Worm (Caenorhabditis elegans) whole organism, L1 larva: ENCODE data around the gene camt-1.

Experiments used
- C04F5.9 ChIP-seq: sonication (generic microtip); optimal IDR thresholded peaks from 2 replicates; lab custom pipeline; 2016; ENCODE audit warnings: missing genetic modification characterization, missing compliant biosample characterization
- Y116A8C.19 ChIP-seq: sonication (generic microtip); optimal IDR thresholded peaks from 2 replicates; lab custom pipeline; 2016; ENCODE audit warnings: missing compliant biosample characterization, missing genetic modification characterization, borderline replicate concordance
- aha-1 ChIP-seq: fragments of 150-350 bp; optimal IDR thresholded peaks from 2 replicates; lab custom pipeline; 2014; ENCODE audit warnings: missing biosample characterization, missing genetic modification characterization
- alr-1 ChIP-seq: fragments of 200-800 bp; sonication (Bioruptor generic); optimal IDR thresholded peaks from 2 replicates; lab custom pipeline; 2018; ENCODE audit warnings: borderline replicate concordance, mild to moderate bottlenecking, missing genetic modification characterization, missing compliant biosample characterization
- aly-2 ChIP-seq: fragments of 150-350 bp; optimal IDR thresholded peaks from 2 replicates; lab custom pipeline; 2014; ENCODE audit warnings: missing biosample characterization, missing genetic modification characterization
- ceh-88 ChIP-seq: fragments of 200-800 bp; sonication (Bioruptor generic); IDR thresholded peaks from 2 replicates; pipeline ENCODE4 v1.3.6; 2022; ENCODE audit warnings: missing genetic modification characterization, missing compliant biosample characterization
- efl-1 ChIP-seq, 4 experiments: fragments of 150-350 bp; optimal IDR thresholded peaks in 3 of 4; peaks in 1 of 4; 1 replicate in 1 of 4; 2 replicates in 3 of 4; lab custom pipeline; 2014; ENCODE audit warnings: missing biosample characterization in 2 of 4, missing genetic modification characterization in 2 of 4, missing genetic modification reagents in 2 of 4
- egl-13 ChIP-seq: sonication (generic microtip); optimal IDR thresholded peaks from 2 replicates; lab custom pipeline; 2016; ENCODE audit warnings: missing genotype, missing genetic modification reagents, missing genetic modification characterization, missing compliant biosample characterization
- egl-27 ChIP-seq, 2 experiments: fragments of 150-350 bp in 1 of 2; sonication (generic microtip); optimal IDR thresholded peaks; 3 replicates each; lab custom pipeline; 2017 to 2018; ENCODE audit warnings: missing biosample characterization in 2 of 2, missing genetic modification characterization in 2 of 2, missing genetic modification reagents in 2 of 2
- elt-2 ChIP-seq: sonication (generic microtip); optimal IDR thresholded peaks from 2 replicates; lab custom pipeline; 2016; ENCODE audit warnings: missing genetic modification characterization, mild to moderate bottlenecking, inconsistent platforms, missing compliant biosample characterization, missing genetic modification reagents
- elt-3 ChIP-seq, 6 experiments: fragments of 150-350 bp in 1 of 6; sonication (generic microtip); optimal IDR thresholded peaks; 2 replicates each; lab custom pipeline; 2017 to 2018; ENCODE audit warnings: missing biosample characterization in 6 of 6, missing genetic modification characterization in 6 of 6, inconsistent platforms in 1 of 6
- ets-5 ChIP-seq: fragments of 200-800 bp; sonication (Bioruptor generic); IDR thresholded peaks from 2 replicates; pipeline ENCODE4 v1.3.6; 2022; ENCODE audit warnings: missing genetic modification characterization, missing compliant biosample characterization
- fkh-10 ChIP-seq: sonication (generic microtip); optimal IDR thresholded peaks from 2 replicates; lab custom pipeline; 2017; ENCODE audit warnings: missing biosample characterization, missing genetic modification reagents, missing genetic modification characterization
- fkh-4 ChIP-seq: sonication (generic microtip); optimal IDR thresholded peaks from 2 replicates; lab custom pipeline; 2016; ENCODE audit warnings: missing compliant biosample characterization, missing genetic modification characterization, borderline replicate concordance
- grh-1 ChIP-seq: fragments of 200-800 bp; sonication (Bioruptor generic); IDR thresholded peaks from 2 replicates; pipeline ENCODE4 v1.3.6; 2022; ENCODE audit warnings: missing genetic modification reagents, missing genetic modification characterization, missing compliant biosample characterization
- irx-1 ChIP-seq: sonication (generic microtip); optimal IDR thresholded peaks from 2 replicates; lab custom pipeline; 2016; ENCODE audit warnings: missing genetic modification characterization, missing compliant biosample characterization
- lin-13 ChIP-seq: fragments of 150-350 bp; optimal IDR thresholded peaks from 2 replicates; lab custom pipeline; 2014; ENCODE audit warnings: missing biosample characterization, missing genetic modification reagents, missing genetic modification characterization
- lin-14 ChIP-seq: fragments of 200-800 bp; sonication (Bioruptor generic); optimal IDR thresholded peaks from 2 replicates; lab custom pipeline; 2018; ENCODE audit warnings: mild to moderate bottlenecking, missing genetic modification characterization, moderate library complexity, missing compliant biosample characterization
- lin-15B ChIP-seq: fragments of 150-350 bp; sonication (generic microtip); optimal IDR thresholded peaks from 3 replicates; lab custom pipeline; 2014; ENCODE audit warnings: missing biosample characterization, missing genetic modification characterization
- lin-35 ChIP-seq, 2 experiments: fragments of 150-350 bp; optimal IDR thresholded peaks; 2 replicates each; lab custom pipeline; 2014; ENCODE audit warnings: missing biosample characterization in 2 of 2, missing genetic modification characterization in 2 of 2, missing genetic modification reagents in 2 of 2
- lin-39 ChIP-seq: fragments of 150-350 bp; optimal IDR thresholded peaks from 2 replicates; lab custom pipeline; 2014; ENCODE audit warnings: missing biosample characterization, missing genetic modification reagents, missing genetic modification characterization
- lsy-2 ChIP-seq, 2 experiments: fragments of 150-350 bp; optimal IDR thresholded peaks; 2 replicates each; lab custom pipeline; 2014; ENCODE audit warnings: missing biosample characterization in 2 of 2, missing genetic modification characterization in 2 of 2
- mdl-1 ChIP-seq, 2 experiments: fragments of 150-350 bp; optimal IDR thresholded peaks; 2 replicates each; lab custom pipeline; 2014 to 2017; ENCODE audit warnings: missing biosample characterization in 2 of 2, missing genetic modification characterization in 2 of 2, inconsistent platforms in 1 of 2
- mef-2 ChIP-seq: fragments of 150-350 bp; optimal IDR thresholded peaks from 2 replicates; lab custom pipeline; 2014; ENCODE audit warnings: missing biosample characterization, missing genetic modification characterization
- mep-1 ChIP-seq: fragments of 150-350 bp; optimal IDR thresholded peaks from 2 replicates; lab custom pipeline; 2014; ENCODE audit warnings: missing biosample characterization, missing genetic modification characterization
- nhr-12 ChIP-seq: sonication (generic microtip); optimal IDR thresholded peaks from 2 replicates; lab custom pipeline; 2017; ENCODE audit warnings: missing biosample characterization, missing genetic modification characterization
- nhr-19 ChIP-seq: fragments of 200-800 bp; sonication (Bioruptor generic); conservative IDR thresholded peaks from 2 replicates; pipeline ENCODE4 v1.3.6; 2022; ENCODE audit warnings: missing genetic modification characterization, missing compliant biosample characterization
- nhr-20 ChIP-seq: sonication (generic microtip); optimal IDR thresholded peaks from 2 replicates; lab custom pipeline; 2016; ENCODE audit warnings: mild to moderate bottlenecking, missing genetic modification characterization, missing compliant biosample characterization
- nhr-28 ChIP-seq: fragments of 150-350 bp; optimal IDR thresholded peaks from 2 replicates; lab custom pipeline; 2014; ENCODE audit warnings: missing biosample characterization, missing genetic modification characterization
- nhr-47 ChIP-seq: sonication (generic microtip); optimal IDR thresholded peaks from 2 replicates; lab custom pipeline; 2016; ENCODE audit warnings: mild to moderate bottlenecking, missing genetic modification characterization, moderate library complexity, missing compliant biosample characterization
- nhr-71 ChIP-seq: sonication (generic microtip); optimal IDR thresholded peaks from 2 replicates; lab custom pipeline; 2016; ENCODE audit warnings: mild to moderate bottlenecking, missing genetic modification characterization, moderate library complexity, missing compliant biosample characterization
- nhr-77 ChIP-seq: fragments of 150-350 bp; optimal IDR thresholded peaks from 2 replicates; lab custom pipeline; 2014; ENCODE audit warnings: missing biosample characterization, missing genetic modification characterization
- nhr-84 ChIP-seq: sonication (generic microtip); optimal IDR thresholded peaks from 2 replicates; lab custom pipeline; 2017; ENCODE audit warnings: missing biosample characterization, missing genetic modification characterization
- nhr-85 ChIP-seq: sonication (generic microtip); peaks from one replicate; lab custom pipeline; 2016; ENCODE audit warnings: missing genetic modification characterization, inconsistent platforms, missing compliant biosample characterization
- nhr-90 ChIP-seq: sonication (generic microtip); optimal IDR thresholded peaks from 2 replicates; lab custom pipeline; 2016; ENCODE audit warnings: mild to moderate bottlenecking, missing genetic modification characterization, missing compliant biosample characterization; ENCODE audit not compliant: poor library complexity
- pax-3 ChIP-seq: fragments of 200-800 bp; sonication (Bioruptor generic); optimal IDR thresholded peaks from 2 replicates; lab custom pipeline; 2018; ENCODE audit warnings: mild to moderate bottlenecking, missing genetic modification characterization, moderate library complexity, missing compliant biosample characterization
- pqm-1 ChIP-seq: sonication (generic microtip); optimal IDR thresholded peaks from 3 replicates; lab custom pipeline; 2017; ENCODE audit warnings: missing biosample characterization, missing genetic modification characterization
- rnt-1 ChIP-seq: sonication (generic microtip); optimal IDR thresholded peaks from 2 replicates; lab custom pipeline; 2016; ENCODE audit warnings: mild to moderate bottlenecking, missing genetic modification characterization, moderate library complexity, missing compliant biosample characterization
- skn-1 ChIP-seq: fragments of 150-350 bp; optimal IDR thresholded peaks from 2 replicates; lab custom pipeline; 2014; ENCODE audit warnings: missing biosample characterization, missing genetic modification characterization
- snpc-4 ChIP-seq: fragments of 150-350 bp; optimal IDR thresholded peaks from 2 replicates; lab custom pipeline; 2014; ENCODE audit warnings: missing biosample characterization, missing genetic modification characterization
- snu-23 ChIP-seq: sonication (generic microtip); optimal IDR thresholded peaks from 2 replicates; lab custom pipeline; 2016; ENCODE audit warnings: missing genetic modification characterization, missing compliant biosample characterization
- sup-37 ChIP-seq: fragments of 200-800 bp; sonication (Bioruptor generic); optimal IDR thresholded peaks from 2 replicates; lab custom pipeline; 2018; ENCODE audit warnings: mild to moderate bottlenecking, missing genetic modification characterization, missing compliant biosample characterization
- tbx-2 ChIP-seq: sonication (generic microtip); optimal IDR thresholded peaks from 2 replicates; lab custom pipeline; 2016; ENCODE audit warnings: missing genetic modification characterization, missing compliant biosample characterization
- tlp-1 ChIP-seq: fragments of 150-350 bp; optimal IDR thresholded peaks from 2 replicates; lab custom pipeline; 2014; ENCODE audit warnings: missing biosample characterization, missing genetic modification characterization
- unc-130 ChIP-seq: fragments of 150-350 bp; optimal IDR thresholded peaks from 2 replicates; lab custom pipeline; 2017; ENCODE audit warnings: missing biosample characterization, missing genetic modification characterization, inconsistent platforms
- unc-86 ChIP-seq: sonication (generic microtip); optimal IDR thresholded peaks from 2 replicates; lab custom pipeline; 2016; ENCODE audit warnings: missing genetic modification characterization, missing compliant biosample characterization
- vab-15 ChIP-seq: sonication (generic microtip); optimal IDR thresholded peaks from 2 replicates; lab custom pipeline; 2017; ENCODE audit warnings: missing genotype, mild to moderate bottlenecking, missing genetic modification characterization, missing compliant biosample characterization
- ztf-11 ChIP-seq, 2 experiments: sonication (generic microtip); optimal IDR thresholded peaks; 2 replicates each; lab custom pipeline; 2016 to 2017; ENCODE audit warnings: missing genetic modification characterization in 2 of 2, missing biosample characterization in 1 of 2, missing compliant biosample characterization in 1 of 2
- ztf-4 ChIP-seq: fragments of 150-350 bp; optimal IDR thresholded peaks from 2 replicates; lab custom pipeline; 2014; ENCODE audit warnings: missing biosample characterization, missing genetic modification characterization

The camt-1 gene

DNA sequence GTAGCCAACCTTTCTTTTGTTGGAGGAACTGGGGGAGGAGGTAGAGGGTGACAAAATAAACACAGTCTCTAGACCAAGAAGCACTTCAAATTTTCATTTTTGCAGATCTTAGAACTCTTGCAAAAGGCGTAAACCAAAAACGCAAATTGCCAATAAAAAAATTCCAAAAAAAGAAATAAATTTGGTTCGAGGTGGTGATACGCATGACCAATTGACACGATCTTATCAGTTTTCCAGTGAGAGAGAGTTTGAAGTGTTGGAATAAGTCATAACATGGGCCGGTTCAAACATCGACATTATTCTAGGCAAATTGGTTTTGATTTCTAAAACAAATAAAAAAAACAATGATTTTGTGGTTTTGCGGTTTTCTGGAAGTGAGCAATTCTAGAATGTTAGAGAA, 9.1 kb downstream of the camt-1 start:
- TF ChIP-seq nhr-85 (tag; lab: Kevin White, UChicago) (no peak), tlp-1 (tag; lab: Kevin White, UChicago) (no peak), elt-2 (tag; lab: Kevin White, UChicago) (peak; percentile 13)

DNA sequence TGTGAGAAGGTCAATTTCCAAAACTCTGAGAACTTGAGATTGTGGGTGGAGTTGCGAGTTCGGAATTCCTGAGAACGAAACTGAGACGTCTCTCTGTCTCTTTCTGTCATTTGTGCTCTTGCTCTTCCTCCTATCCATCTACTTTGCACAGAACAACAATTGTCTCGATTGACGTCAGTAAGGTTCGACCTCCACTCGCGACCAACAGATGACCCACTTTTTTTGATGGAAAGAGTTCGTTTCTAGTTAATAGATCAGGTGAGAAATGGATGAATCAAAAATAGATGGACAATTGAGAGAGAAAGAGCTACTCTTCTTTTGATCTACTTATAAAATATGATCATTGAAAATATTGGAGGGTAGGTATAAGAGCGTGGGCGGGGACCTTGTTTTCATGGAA, 10.4 kb downstream of the camt-1 start:
- TF ChIP-seq tbx-2 (no peak), unc-130 (tag; lab: Kevin White, UChicago) (no peak), pqm-1 (no peak), C04F5.9 (tag; lab: Kevin White, UChicago) (no peak), elt-3 (tag; optimal IDR thresholded peaks at IDR 0.05; lab: Kevin White, UChicago) (no peak), lin-15B (tag; lab: Kevin White, UChicago) (no peak), nhr-28 (tag; lab: Kevin White, UChicago) (no peak), Y116A8C.19 (tag; lab: Kevin White, UChicago) (no peak), nhr-47 (tag; lab: Kevin White, UChicago) (no peak), mdl-1 (tag; optimal IDR thresholded peaks at IDR 0.05; lab: Kevin White, UChicago) (no peak), unc-86 (tag; lab: Kevin White, UChicago) (no peak), nhr-84 (tag; lab: Kevin White, UChicago) (no peak), nhr-71 (peak; percentile 78), ceh-88 (GFP tag; lab: Robert Waterston, UW) (no peak), snpc-4 (tag; lab: Kevin White, UChicago) (no peak), lsy-2 (tag; optimal IDR thresholded peaks at IDR 0.05; lab: Kevin White, UChicago) (peak; percentile 24 to 49), skn-1 (tag; lab: Kevin White, UChicago) (no peak), rnt-1 (peak; percentile 64), ets-5 (GFP tag; lab: Robert Waterston, UW) (no peak), grh-1 (GFP tag; lab: Robert Waterston, UW) (no peak), efl-1 (optimal IDR thresholded peaks at IDR 0.05; lab: Kevin White, UChicago) (peak in 1 of 2 experiments; percentile 13), efl-1 (GFP tag; optimal IDR thresholded peaks at IDR 0.05 in 1 of 2; lab: Kevin White, UChicago) (no peak), egl-27 (tag; optimal IDR thresholded peaks at IDR 0.05; lab: Kevin White, UChicago) (no peak), nhr-77 (tag; lab: Kevin White, UChicago) (no peak), snu-23 (peak; percentile 27), lin-13 (peak; percentile 5), lin-35 (GFP tag; optimal IDR thresholded peaks at IDR 0.05; lab: Kevin White, UChicago) (no peak), egl-13 (tag; lab: Kevin White, UChicago) (no peak), lin-14 (GFP tag; lab: Kevin White, UChicago) (peak; percentile 81), fkh-10 (GFP tag; lab: Kevin White, UChicago) (no peak), nhr-90 (tag; lab: Kevin White, UChicago) (no peak), pax-3 (tag; lab: Kevin White, UChicago) (no peak), vab-15 (tag; lab: Kevin White, UChicago) (no peak), ztf-4 (tag; lab: Kevin White, UChicago) (no peak), alr-1 (tag; lab: Kevin White, UChicago) (no peak), aly-2 (no peak), fkh-4 (no peak), nhr-12 (tag; lab: Kevin White, UChicago) (no peak), ztf-11 (tag; optimal IDR thresholded peaks at IDR 0.05; lab: Kevin White, UChicago) (no peak), sup-37 (GFP tag; lab: Kevin White, UChicago) (no peak), lin-39 (peak; percentile 38), irx-1 (no peak), mep-1 (tag; lab: Kevin White, UChicago) (no peak), nhr-20 (peak; percentile 35), aha-1 (tag; lab: Kevin White, UChicago) (no peak), mef-2 (peak; percentile 52), nhr-19 (GFP tag; lab: Robert Waterston, UW) (peak; percentile 29; the same call in 1 of the 2 replicates)
